Fruit fly (Drosophila melanogaster) whole organism, embryonic: ENCODE measurements around the gene ova.
A peak's percentile ranks its signal among the peaks of the same experiment; 100 is the strongest.

Source experiments
- Bdp1 ChIP-seq: fragments of 200-800 bp; sonication (Bioruptor generic); optimal IDR thresholded peaks from 3 replicates; lab custom pipeline; 2016; ENCODE audit warnings: missing biosample characterization, missing genetic modification characterization
- CG10462 ChIP-seq: fragments of 200-800 bp; sonication (Bioruptor generic); optimal IDR thresholded peaks from 2 replicates; lab custom pipeline; 2016; ENCODE audit warnings: missing biosample characterization, missing genetic modification characterization
- CG11398 ChIP-seq: fragments of 200-800 bp; sonication (Bioruptor generic); optimal IDR thresholded peaks from 2 replicates; lab custom pipeline; 2016; ENCODE audit warnings: missing biosample characterization, missing genetic modification characterization
- CG12299 ChIP-seq: fragments of 200-800 bp; sonication (Bioruptor generic); optimal IDR thresholded peaks from 2 replicates; lab custom pipeline; 2018; ENCODE audit warnings: missing biosample characterization, mild to moderate bottlenecking, missing genetic modification characterization
- CG12744 ChIP-seq: fragments of 200-800 bp; sonication (Bioruptor generic); optimal IDR thresholded peaks from 2 replicates; lab custom pipeline; 2016; ENCODE audit warnings: missing biosample characterization, missing genetic modification characterization
- CG14710 ChIP-seq: fragments of 200-800 bp; sonication (Bioruptor generic); optimal IDR thresholded peaks from 3 replicates; lab custom pipeline; 2019; ENCODE audit warnings: missing biosample characterization, mild to moderate bottlenecking, missing genetic modification characterization, moderate library complexity
- CG1602 ChIP-seq: fragments of 200-800 bp; sonication (Bioruptor generic); optimal IDR thresholded peaks from 3 replicates; lab custom pipeline; 2016; ENCODE audit warnings: missing biosample characterization, missing genetic modification characterization
- CG16813 ChIP-seq: fragments of 200-800 bp; sonication (Bioruptor generic); IDR thresholded peaks from 3 replicates; pipeline ENCODE4 v1.3.6; 2022; ENCODE audit warnings: missing biosample characterization, missing genetic modification characterization; ENCODE audit not compliant: partially characterized antibody
- CG2202 ChIP-seq: fragments of 200-800 bp; sonication (Bioruptor generic); optimal IDR thresholded peaks from 2 replicates; lab custom pipeline; 2018; ENCODE audit warnings: missing biosample characterization, mild to moderate bottlenecking, missing genetic modification characterization
- CG30431 ChIP-seq: fragments of 200-800 bp; sonication (Bioruptor generic); optimal IDR thresholded peaks from 2 replicates; lab custom pipeline; 2017; ENCODE audit warnings: missing biosample characterization, missing genetic modification characterization
- CG4328 ChIP-seq: fragments of 200-800 bp; sonication (Bioruptor generic); optimal IDR thresholded peaks from 3 replicates; lab custom pipeline; 2017; ENCODE audit warnings: missing biosample characterization, missing genetic modification reagents, missing genetic modification characterization
- CG4820 ChIP-seq: fragments of 200-800 bp; sonication (Bioruptor generic); optimal IDR thresholded peaks from 3 replicates; lab custom pipeline; 2016; ENCODE audit warnings: missing biosample characterization, missing genetic modification characterization
- CG4854 ChIP-seq: fragments of 200-800 bp; sonication (Bioruptor generic); optimal IDR thresholded peaks from 2 replicates; lab custom pipeline; 2016; ENCODE audit warnings: missing biosample characterization, missing genetic modification characterization, inconsistent platforms
- CG5953 ChIP-seq: fragments of 200-800 bp; sonication (Bioruptor generic); IDR thresholded peaks from 2 replicates; pipeline ENCODE4 v1.3.6; 2022; ENCODE audit warnings: missing biosample characterization, missing genetic modification characterization
- CG6813 ChIP-seq: fragments of 200-800 bp; sonication (Bioruptor generic); optimal IDR thresholded peaks from 2 replicates; lab custom pipeline; 2017; ENCODE audit warnings: missing biosample characterization, missing genetic modification characterization, mild to moderate bottlenecking, moderate library complexity, missing genetic modification reagents
- CG7372 ChIP-seq: fragments of 200-800 bp; sonication (Bioruptor generic); IDR thresholded peaks from 2 replicates; pipeline ENCODE4 v1.3.6; 2022; ENCODE audit warnings: missing biosample characterization, missing genetic modification characterization
- CG7928 ChIP-seq: fragments of 200-800 bp; sonication (Bioruptor generic); optimal IDR thresholded peaks from 2 replicates; lab custom pipeline; 2017; ENCODE audit warnings: missing biosample characterization, mild to moderate bottlenecking, missing genetic modification characterization
- CG7963 ChIP-seq: fragments of 200-800 bp; sonication (Bioruptor generic); IDR thresholded peaks from 3 replicates; pipeline ENCODE4 v1.3.6; 2022; ENCODE audit warnings: missing biosample characterization, missing genetic modification characterization; ENCODE audit not compliant: partially characterized antibody
- CG8290 ChIP-seq, 3 experiments: fragments of 200-800 bp; sonication (Bioruptor generic); optimal IDR thresholded peaks; 2 replicates each; lab custom pipeline; 2016 to 2019; ENCODE audit warnings: missing biosample characterization in 3 of 3, missing genetic modification characterization in 3 of 3, mild to moderate bottlenecking in 2 of 3, moderate library complexity in 1 of 3
- Drgx ChIP-seq: fragments of 200-800 bp; sonication (Bioruptor generic); IDR thresholded peaks from 2 replicates; pipeline ENCODE4 v1.3.6; 2022; ENCODE audit warnings: missing biosample characterization, missing genetic modification characterization
- Ets97D ChIP-seq: fragments of 200-800 bp; sonication (Bioruptor generic); optimal IDR thresholded peaks from 3 replicates; lab custom pipeline; 2016; ENCODE audit warnings: missing biosample characterization, missing genetic modification characterization
- Fer1 ChIP-seq: fragments of 200-800 bp; sonication (Bioruptor generic); optimal IDR thresholded peaks from 2 replicates; lab custom pipeline; 2017; ENCODE audit warnings: missing biosample characterization, mild to moderate bottlenecking, missing genetic modification characterization
- Fer3 ChIP-seq: fragments of 200-800 bp; sonication (Bioruptor generic); optimal IDR thresholded peaks from 2 replicates; lab custom pipeline; 2018; ENCODE audit warnings: missing biosample characterization, mild to moderate bottlenecking, missing genetic modification characterization, moderate library complexity
- Gsc ChIP-seq: fragments of 200-800 bp; sonication (Bioruptor generic); IDR thresholded peaks from 2 replicates; pipeline ENCODE4 v1.3.6; 2022; ENCODE audit warnings: missing biosample characterization, missing genetic modification characterization
- Med ChIP-seq: fragments of 200-800 bp; sonication (Bioruptor generic); peaks from one replicate; lab custom pipeline; 2016; ENCODE audit warnings: missing biosample characterization, missing genetic modification characterization, mild to moderate bottlenecking, inconsistent platforms, moderate library complexity
- NC2α ChIP-seq: fragments of 200-800 bp; sonication (Bioruptor generic); optimal IDR thresholded peaks from 2 replicates; lab custom pipeline; 2016; ENCODE audit warnings: missing biosample characterization, missing genetic modification characterization
- NK7.1 ChIP-seq: fragments of 200-800 bp; sonication (Bioruptor generic); optimal IDR thresholded peaks from 3 replicates; lab custom pipeline; 2016; ENCODE audit warnings: missing biosample characterization, missing genetic modification characterization
- Vsx1 ChIP-seq: fragments of 200-800 bp; sonication (Bioruptor generic); optimal IDR thresholded peaks from 2 replicates; lab custom pipeline; 2017; ENCODE audit warnings: missing biosample characterization, mild to moderate bottlenecking, missing genetic modification characterization, missing genetic modification reagents
- ato ChIP-seq: fragments of 200-800 bp; sonication (Bioruptor generic); IDR thresholded peaks from 2 replicates; pipeline ENCODE4 v1.3.6; 2022; ENCODE audit warnings: missing biosample characterization, missing genetic modification characterization; ENCODE audit not compliant: partially characterized antibody
- bigmax ChIP-seq: fragments of 200-800 bp; sonication (Bioruptor generic); optimal IDR thresholded peaks from 2 replicates; lab custom pipeline; 2018; ENCODE audit warnings: missing biosample characterization, mild to moderate bottlenecking, missing genetic modification characterization
- cas ChIP-seq: fragments of 200-800 bp; sonication (Bioruptor generic); IDR thresholded peaks from 2 replicates; pipeline ENCODE4 v1.3.6; 2022; ENCODE audit warnings: missing biosample characterization, missing genetic modification characterization
- chm ChIP-seq: fragments of 200-800 bp; sonication (Bioruptor generic); IDR thresholded peaks from 2 replicates; pipeline ENCODE4 v1.3.6; 2022; ENCODE audit warnings: missing biosample characterization, missing genetic modification characterization
- dan ChIP-seq: fragments of 200-800 bp; sonication (Bioruptor generic); IDR thresholded peaks from 2 replicates; pipeline ENCODE4 v1.3.6; 2022; ENCODE audit warnings: missing biosample characterization, missing genetic modification characterization
- danr ChIP-seq: fragments of 200-800 bp; sonication (Bioruptor generic); IDR thresholded peaks from 2 replicates; pipeline ENCODE4 v1.3.6; 2022; ENCODE audit warnings: missing biosample characterization, missing genetic modification characterization
- en ChIP-seq: fragments of 200-800 bp; sonication (Bioruptor generic); optimal IDR thresholded peaks from 2 replicates; lab custom pipeline; 2016; ENCODE audit warnings: missing biosample characterization, missing genetic modification characterization
- fd96Cb ChIP-seq: fragments of 200-800 bp; sonication (Bioruptor generic); optimal IDR thresholded peaks from 2 replicates; lab custom pipeline; 2018; ENCODE audit warnings: missing biosample characterization, mild to moderate bottlenecking, missing genetic modification characterization, moderate library complexity
- gce ChIP-seq: fragments of 200-800 bp; sonication (Bioruptor generic); IDR thresholded peaks from 3 replicates; pipeline ENCODE4 v1.3.6; 2022; ENCODE audit warnings: missing biosample characterization, missing genetic modification characterization
- gfzf ChIP-seq: fragments of 200-800 bp; sonication (Bioruptor generic); optimal IDR thresholded peaks from 2 replicates; lab custom pipeline; 2016; ENCODE audit warnings: missing biosample characterization, mild to moderate bottlenecking, missing genetic modification characterization, moderate library complexity
- ham ChIP-seq: fragments of 200-800 bp; sonication (Bioruptor generic); IDR thresholded peaks from 2 replicates; pipeline ENCODE4 v1.3.6; 2022; ENCODE audit warnings: missing biosample characterization, missing genetic modification characterization
- mirr ChIP-seq: fragments of 200-800 bp; sonication (Bioruptor generic); optimal IDR thresholded peaks from 3 replicates; lab custom pipeline; 2018; ENCODE audit warnings: missing biosample characterization, mild to moderate bottlenecking, missing genetic modification characterization
- pb ChIP-seq: fragments of 200-800 bp; sonication (Bioruptor generic); optimal IDR thresholded peaks from 3 replicates; lab custom pipeline; 2016; ENCODE audit warnings: missing biosample characterization, missing genetic modification characterization
- peb ChIP-seq: fragments of 200-800 bp; sonication (Bioruptor generic); IDR thresholded peaks from 2 replicates; pipeline ENCODE4 v1.3.6; 2022; ENCODE audit warnings: missing biosample characterization, missing genetic modification characterization
- pho ChIP-seq: fragments of 200-800 bp; sonication (Bioruptor generic); optimal IDR thresholded peaks from 2 replicates; lab custom pipeline; 2016; ENCODE audit warnings: missing biosample characterization, missing genetic modification characterization
- sens ChIP-seq: fragments of 200-800 bp; sonication (Bioruptor generic); peaks from one replicate; lab custom pipeline; 2016; ENCODE audit warnings: missing biosample characterization, missing genetic modification characterization
- so ChIP-seq: fragments of 200-800 bp; sonication (Bioruptor generic); IDR thresholded peaks from 3 replicates; pipeline ENCODE4 v1.3.6; 2022; ENCODE audit warnings: missing biosample characterization, missing genetic modification characterization
- sr ChIP-seq: fragments of 200-800 bp; sonication (Bioruptor generic); IDR thresholded peaks from 3 replicates; pipeline ENCODE4 v1.3.6; 2022; ENCODE audit warnings: missing biosample characterization, missing genetic modification characterization
- ssp ChIP-seq: fragments of 200-800 bp; sonication (Bioruptor generic); IDR thresholded peaks from 2 replicates; pipeline ENCODE4 v1.3.6; 2022; ENCODE audit warnings: missing biosample characterization, missing genetic modification characterization
- stwl ChIP-seq: fragments of 200-800 bp; sonication (Bioruptor generic); optimal IDR thresholded peaks from 3 replicates; lab custom pipeline; 2018; ENCODE audit warnings: missing biosample characterization, mild to moderate bottlenecking, missing genetic modification characterization, moderate library complexity
- vnd ChIP-seq: fragments of 200-800 bp; sonication (Bioruptor generic); IDR thresholded peaks from 3 replicates; pipeline ENCODE4 v1.3.6; 2022; ENCODE audit warnings: missing biosample characterization, missing genetic modification characterization; ENCODE audit not compliant: partially characterized antibody
- wor ChIP-seq: fragments of 200-800 bp; sonication (Bioruptor generic); IDR thresholded peaks from 2 replicates; pipeline ENCODE4 v1.3.6; 2022; ENCODE audit warnings: missing biosample characterization, missing genetic modification characterization
- zen2 ChIP-seq: fragments of 200-800 bp; sonication (Bioruptor generic); IDR thresholded peaks from 3 replicates; pipeline ENCODE4 v1.3.6; 2022; ENCODE audit warnings: missing biosample characterization, missing genetic modification characterization; ENCODE audit not compliant: partially characterized antibody

The ova gene

DNA sequence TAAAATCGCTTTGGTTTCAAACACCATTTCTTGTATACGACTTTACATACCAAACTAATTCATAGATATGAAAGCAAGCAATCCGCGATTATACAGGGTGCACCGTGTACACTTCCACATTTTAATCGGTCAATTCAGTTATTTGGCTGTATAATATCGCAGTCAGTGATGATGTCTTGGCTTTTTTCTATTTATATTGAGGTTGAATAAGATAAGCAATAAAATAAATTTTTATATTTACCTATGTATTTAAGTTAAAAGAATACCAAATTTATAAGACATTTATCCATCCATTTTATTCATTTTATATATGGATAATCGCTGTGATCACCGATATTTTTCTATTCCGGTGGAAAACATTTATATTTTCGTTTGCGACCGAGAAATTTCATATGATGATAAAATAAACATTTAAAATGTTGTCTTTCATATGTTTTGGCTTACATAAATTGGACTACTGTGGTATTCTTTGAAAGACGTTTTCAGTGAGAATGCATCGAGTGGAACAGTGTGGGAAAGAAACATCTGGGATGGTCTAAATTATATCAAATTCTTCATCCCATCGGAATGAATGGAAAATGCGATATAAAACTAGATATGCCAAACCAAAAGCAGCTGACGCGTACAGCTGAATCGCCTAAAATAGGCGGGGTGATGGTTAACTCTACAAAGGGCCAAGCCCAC, 4.6 kb downstream of the ova start, which contains the start of gene CG5708 (continued):
- TF ChIP-seq ssp (GFP tag; lab: Robert Waterston, UW) (peak; percentile 87), Vsx1 (GFP tag; lab: Kevin White, UChicago) (no peak), CG16813 (GFP tag; lab: Robert Waterston, UW) (peak; percentile 58), Fer1 (GFP tag; lab: Kevin White, UChicago) (no peak), gfzf (no peak), sens (GFP tag; lab: Kevin White, UChicago) (peak; percentile 35), sr (GFP tag; lab: Robert Waterston, UW) (no peak), Gsc (GFP tag; lab: Robert Waterston, UW) (no peak), NK7.1 (GFP tag; lab: Kevin White, UChicago) (no peak), Med (GFP tag; lab: Kevin White, UChicago) (peak; percentile 76), CG5953 (GFP tag; lab: Robert Waterston, UW) (no peak), CG2202 (tag; lab: Kevin White, UChicago) (no peak), CG7928 (GFP tag; lab: Kevin White, UChicago) (no peak), NC2α (GFP tag; lab: Kevin White, UChicago) (no peak), so (GFP tag; lab: Robert Waterston, UW) (no peak), ato (GFP tag; lab: Robert Waterston, UW) (no peak), CG4328 (GFP tag; lab: Kevin White, UChicago) (no peak), CG7963 (no peak), Drgx (GFP tag; lab: Robert Waterston, UW) (no peak), CG12744 (GFP tag; lab: Kevin White, UChicago) (no peak), fd96Cb (no peak), CG10462 (GFP tag; lab: Kevin White, UChicago) (no peak), bigmax (GFP tag; lab: Kevin White, UChicago) (no peak), dan (GFP tag; lab: Robert Waterston, UW) (no peak), CG8290 (GFP tag; optimal IDR thresholded peaks at IDR 0.05; lab: Kevin White, UChicago) (peak; percentile 62), CG8290 (tag; optimal IDR thresholded peaks at IDR 0.05; lab: Kevin White, UChicago) (peak; percentile 34 to 67), CG11398 (GFP tag; lab: Kevin White, UChicago) (no peak), Fer3 (tag; lab: Kevin White, UChicago) (no peak), Ets97D (no peak), wor (no peak), CG4820 (GFP tag; lab: Kevin White, UChicago) (no peak), ham (no peak), zen2 (GFP tag; lab: Robert Waterston, UW) (no peak), pho (no peak), CG14710 (tag; lab: Kevin White, UChicago) (peak; percentile 33), CG30431 (no peak), mirr (no peak), vnd (GFP tag; lab: Robert Waterston, UW) (no peak), CG12299 (tag; lab: Kevin White, UChicago) (no peak), cas (GFP tag; lab: Robert Waterston, UW) (no peak), danr (no peak), CG4854 (no peak), stwl (tag; lab: Kevin White, UChicago) (peak; percentile 1), CG6813 (GFP tag; lab: Kevin White, UChicago) (no peak), chm (GFP tag; lab: Robert Waterston, UW) (no peak), CG7372 (GFP tag; lab: Robert Waterston, UW) (no peak), Bdp1 (GFP tag; lab: Kevin White, UChicago) (no peak), gce (no peak), pb (GFP tag; lab: Kevin White, UChicago) (no peak), en (GFP tag; lab: Kevin White, UChicago) (no peak), peb (no peak), CG1602 (GFP tag; lab: Kevin White, UChicago) (no peak)
